Fruit fly (Drosophila melanogaster): Measurements from ENCODE around the gene Nulp1.
A peak's percentile ranks its signal among the peaks of the same experiment; 100 is the strongest.

DNA sequence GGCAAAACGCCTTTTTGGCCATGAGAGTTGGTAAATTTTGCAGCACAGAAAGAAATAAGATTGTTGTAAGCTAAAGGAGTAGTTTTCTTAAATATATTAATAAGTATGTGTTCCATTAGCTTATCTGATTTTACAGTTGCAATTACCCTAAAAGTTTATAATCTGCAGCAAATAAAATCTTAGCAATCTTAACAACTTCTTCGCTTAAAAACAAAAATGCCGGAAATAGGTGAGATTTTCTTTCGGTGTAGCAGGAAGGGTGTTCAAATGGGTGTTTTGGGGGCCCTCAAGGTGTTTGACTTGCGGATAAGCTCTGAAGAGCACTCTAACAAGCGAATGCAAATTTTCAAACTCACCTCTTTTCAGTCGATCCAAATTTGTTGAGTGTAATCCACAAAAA is 40.6 kb downstream of the Nulp1 start:
- TF ChIP-seq OdsH (GFP tag; optimal IDR thresholded peaks at IDR 0.05) (no peak), CG11762 (GFP tag; optimal IDR thresholded peaks at IDR 0.05; ENCODE audit: insufficient read depth) (no peak), CG9139 (GFP tag; optimal IDR thresholded peaks at IDR 0.05) (no peak), Gug (GFP tag; IDR thresholded peaks at IDR 0.05) (no peak), CG15336 (GFP tag; IDR thresholded peaks at IDR 0.05) (peak; percentile 50), dsx (GFP tag; optimal IDR thresholded peaks at IDR 0.05; ENCODE audit: poor library complexity, severe bottlenecking) (no peak), CG7368 (GFP tag; optimal IDR thresholded peaks at IDR 0.05) (no peak), CG6808 (GFP tag; optimal IDR thresholded peaks at IDR 0.05) (no peak), Sox14 (GFP tag; optimal IDR thresholded peaks at IDR 0.05) (no peak), CG34406 (GFP tag; optimal IDR thresholded peaks at IDR 0.05) (no peak), Hr39 (GFP tag; optimal IDR thresholded peaks at IDR 0.05) (no peak), Ets96B (tag; optimal IDR thresholded peaks at IDR 0.05) (no peak), CG6276 (GFP tag; optimal IDR thresholded peaks at IDR 0.05) (no peak)
